Worm (Caenorhabditis elegans) whole organism, L4/young adult: ENCODE data around the gene syp-1.

Experiments used
- W03F9.2 ChIP-seq: fragments of 150-350 bp; optimal IDR thresholded peaks from 2 replicates; lab custom pipeline; 2014; ENCODE audit warnings: missing biosample characterization, missing genetic modification characterization
- dao-5 ChIP-seq: sonication (generic microtip); optimal IDR thresholded peaks from 2 replicates; lab custom pipeline; 2016; ENCODE audit warnings: missing genotype, missing genetic modification characterization, moderate library complexity, missing compliant biosample characterization
- him-1 ChIP-seq: sonication (generic microtip); optimal IDR thresholded peaks from 2 replicates; lab custom pipeline; 2016; ENCODE audit warnings: missing genotype, missing genetic modification reagents, missing genetic modification characterization, missing compliant biosample characterization

- TF ChIP-seq him-1 (tag; lab: Kevin White, UChicago): no peak
- no peak for TF ChIP-seq dao-5
- TF ChIP-seq W03F9.2 (tag; lab: Kevin White, UChicago): no peak
Observed at ce11 chrV:16447735-16448134, 43.7 kb downstream of the syp-1 start, which contains the start of gene T08G3.13.
